Worm (Caenorhabditis elegans): ENCODE measurements around the gene Y39H10B.3.

The Y39H10B.3 gene

DNA sequence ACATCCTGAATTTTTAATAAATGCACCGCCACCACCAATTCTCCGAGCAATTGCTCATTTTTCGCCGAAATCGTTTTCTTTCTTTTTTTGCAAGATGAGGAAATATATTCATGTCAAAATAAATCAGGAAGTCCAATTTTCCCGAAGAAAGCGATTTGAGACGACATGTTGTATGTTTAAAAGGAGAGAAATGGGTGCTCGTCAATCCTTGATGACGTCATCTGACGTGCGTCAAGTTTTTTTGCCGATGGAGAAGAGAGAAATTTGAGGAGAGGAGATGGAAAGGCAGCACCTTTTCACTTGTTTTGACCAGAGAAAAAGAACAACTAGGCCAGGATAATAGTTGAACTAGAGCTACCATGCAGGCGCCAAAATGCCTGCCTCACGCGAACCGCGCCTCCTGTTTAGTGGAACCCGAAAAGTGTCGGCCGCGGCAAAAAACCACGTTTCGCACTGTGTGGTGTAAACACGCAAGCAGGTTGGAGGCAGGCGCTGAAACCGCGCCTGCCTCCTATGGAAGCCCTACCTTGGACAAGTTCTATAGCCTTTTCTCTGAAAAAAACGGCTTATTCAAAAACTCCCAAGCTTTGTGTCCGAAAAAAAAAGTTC is 45.8 kb downstream of the Y39H10B.3 start (continued):
- no peak for TF ChIP-seq C16A3.4 (tag; optimal IDR thresholded peaks at IDR 0.05)
- peak in 1 of 2 experiments; percentile 31 for TF ChIP-seq lin-35 (GFP tag; optimal IDR thresholded peaks at IDR 0.05)
- no peak for TF ChIP-seq ceh-88 (GFP tag; IDR thresholded peaks at IDR 0.05)
- TF ChIP-seq ceh-90 (tag; optimal IDR thresholded peaks at IDR 0.05), result no peak
- peak in 2 of 3 experiments; percentile 31 to 50 for TF ChIP-seq ceh-82 (tag; optimal IDR thresholded peaks at IDR 0.05)
- no peak for TF ChIP-seq nhr-90 (tag; optimal IDR thresholded peaks at IDR 0.05; ENCODE audit: poor library complexity)
- TF ChIP-seq nhr-11 (tag; optimal IDR thresholded peaks at IDR 0.05), result no peak
- TF ChIP-seq ztf-4 (tag; optimal IDR thresholded peaks at IDR 0.05), result no peak
- peak; percentile 35 for TF ChIP-seq snu-23 (GFP tag; optimal IDR thresholded peaks at IDR 0.05)
- TF ChIP-seq C34B4.2 (tag; optimal IDR thresholded peaks at IDR 0.05), result no peak
- TF ChIP-seq ztf-11 (tag; optimal IDR thresholded peaks at IDR 0.05), result no peak
- TF ChIP-seq pqm-1 (tag; optimal IDR thresholded peaks at IDR 0.05), result no peak
- TF ChIP-seq nhr-76 (tag; optimal IDR thresholded peaks at IDR 0.05), result no peak
- peak; percentile 24 for TF ChIP-seq mep-1 (tag; optimal IDR thresholded peaks at IDR 0.05)
- TF ChIP-seq irx-1 (tag; optimal IDR thresholded peaks at IDR 0.05), result no peak
- peak in 1 of 2 experiments; percentile 38 for TF ChIP-seq efl-1 (optimal IDR thresholded peaks at IDR 0.05)
- peak in 1 of 2 experiments; percentile 90 for TF ChIP-seq efl-1 (GFP tag; optimal IDR thresholded peaks at IDR 0.05 in 1 of 2)
- TF ChIP-seq lin-13 (GFP tag; optimal IDR thresholded peaks at IDR 0.05), result no peak
- no peak for TF ChIP-seq nhr-19 (GFP tag; conservative IDR thresholded peaks at IDR 0.05)
- no peak for TF ChIP-seq nhr-85 (tag)
- TF ChIP-seq zip-4 (GFP tag; optimal IDR thresholded peaks at IDR 0.05), result no peak
- no peak for TF ChIP-seq ces-1 (GFP tag; optimal IDR thresholded peaks at IDR 0.05)
- no peak for TF ChIP-seq unc-62 (GFP tag; optimal IDR thresholded peaks at IDR 0.05)
- TF ChIP-seq fkh-10 (GFP tag; optimal IDR thresholded peaks at IDR 0.05), result peak; percentile 96
- no peak for TF ChIP-seq fkh-4 (tag; optimal IDR thresholded peaks at IDR 0.05; ENCODE audit: borderline replicate concordance)
- peak; percentile 33 for TF ChIP-seq ceh-8 (GFP tag; optimal IDR thresholded peaks at IDR 0.05)
- no peak for TF ChIP-seq Y116A8C.19 (tag; optimal IDR thresholded peaks at IDR 0.05; ENCODE audit: borderline replicate concordance)
- TF ChIP-seq elt-2 (tag; optimal IDR thresholded peaks at IDR 0.05), result no peak
- TF ChIP-seq rnt-1 (tag; optimal IDR thresholded peaks at IDR 0.05), result no peak
- no peak for TF ChIP-seq alr-1 (tag; optimal IDR thresholded peaks at IDR 0.05; ENCODE audit: borderline replicate concordance)
- no peak for TF ChIP-seq hpl-2 (GFP tag; optimal IDR thresholded peaks at IDR 0.05)
- TF ChIP-seq hlh-17 (GFP tag; optimal IDR thresholded peaks at IDR 0.05; ENCODE audit: borderline replicate concordance), result no peak
- TF ChIP-seq nhr-71 (tag; optimal IDR thresholded peaks at IDR 0.05), result peak; percentile 65
- TF ChIP-seq ceh-63 (GFP tag; optimal IDR thresholded peaks at IDR 0.05), result no peak
- no peak for TF ChIP-seq aha-1 (tag; optimal IDR thresholded peaks at IDR 0.05)
- TF ChIP-seq elt-3 (tag; optimal IDR thresholded peaks at IDR 0.05), result no peak
- TF ChIP-seq vab-15 (tag; optimal IDR thresholded peaks at IDR 0.05), result no peak
- no peak for TF ChIP-seq isw-1 (GFP tag; IDR thresholded peaks at IDR 0.05)
- TF ChIP-seq grh-1 (GFP tag; IDR thresholded peaks at IDR 0.05), result no peak
- no peak for TF ChIP-seq sptf-1 (tag; optimal IDR thresholded peaks at IDR 0.05)
- peak; percentile 56 for TF ChIP-seq tbx-2 (tag; optimal IDR thresholded peaks at IDR 0.05)
- TF ChIP-seq lin-15B (tag; optimal IDR thresholded peaks at IDR 0.05), result no peak
- no peak for TF ChIP-seq nhr-237 (tag; optimal IDR thresholded peaks at IDR 0.05)
- TF ChIP-seq pax-3 (tag; optimal IDR thresholded peaks at IDR 0.05), result no peak
- peak; percentile 19 for TF ChIP-seq zag-1 (tag; optimal IDR thresholded peaks at IDR 0.05)
- TF ChIP-seq jun-1 (tag; optimal IDR thresholded peaks at IDR 0.05), result no peak
- TF ChIP-seq aly-2 (tag; optimal IDR thresholded peaks at IDR 0.05), result no peak
- no peak for TF ChIP-seq lir-3 (tag; optimal IDR thresholded peaks at IDR 0.05; ENCODE audit: poor library complexity)
- TF ChIP-seq ama-1 (optimal IDR thresholded peaks at IDR 0.05), result peak; percentile 32
- TF ChIP-seq unc-30 (tag; optimal IDR thresholded peaks at IDR 0.05), result no peak
- TF ChIP-seq skn-1 (tag; optimal IDR thresholded peaks at IDR 0.05), result no peak
- TF ChIP-seq pag-3 (tag; optimal IDR thresholded peaks at IDR 0.05; ENCODE audit: borderline replicate concordance, insufficient read depth), result no peak

Measured in whole organism, L1 larva.